Fruit fly (Drosophila melanogaster) whole organism, wandering third instar larva: ENCODE results near the gene Nmd3.

Source experiments
- Abd-B ChIP-seq: fragments of >200 bp; optimal IDR thresholded peaks from 2 replicates; lab custom pipeline; 2017; ENCODE audit warnings: missing biosample characterization, missing genetic modification characterization
- CG9705 ChIP-seq: fragments of 200-800 bp; sonication (Bioruptor generic); optimal IDR thresholded peaks from 2 replicates; lab custom pipeline; 2018; ENCODE audit warnings: missing biosample characterization, mild to moderate bottlenecking, missing genetic modification characterization
- Dfd ChIP-seq: fragments of >200 bp; optimal IDR thresholded peaks from 2 replicates; lab custom pipeline; 2017; ENCODE audit warnings: missing biosample characterization, missing genetic modification characterization
- Myc ChIP-seq: fragments of >200 bp; optimal IDR thresholded peaks from 2 replicates; lab custom pipeline; 2017
- br ChIP-seq: fragments of 200-800 bp; sonication (Bioruptor generic); optimal IDR thresholded peaks from 2 replicates; lab custom pipeline; 2016; ENCODE audit warnings: missing biosample characterization, missing genetic modification characterization
- dmrt93B ChIP-seq: fragments of 200-800 bp; sonication (Bioruptor generic); optimal IDR thresholded peaks from 2 replicates; lab custom pipeline; 2018; ENCODE audit warnings: missing biosample characterization, mild to moderate bottlenecking, missing genetic modification characterization
- fru ChIP-seq: fragments of 200-800 bp; sonication (Bioruptor generic); optimal IDR thresholded peaks from 3 replicates; lab custom pipeline; 2016; ENCODE audit warnings: missing biosample characterization, mild to moderate bottlenecking, missing genetic modification characterization
- usp ChIP-seq: fragments of >200 bp; optimal IDR thresholded peaks from 2 replicates; lab custom pipeline; 2017; ENCODE audit warnings: missing biosample characterization, missing genetic modification characterization

dm6 chrX:2225138-2225537 lies 40.7 kb upstream of the Nmd3 start, which contains the start of gene pcx:
- TF ChIP-seq CG9705 (no peak), Myc (lab: Kevin White, UChicago) (no peak), fru (no peak), usp (GFP tag; lab: Kevin White, UChicago) (no peak), Abd-B (GFP tag; lab: Kevin White, UChicago) (no peak), dmrt93B (GFP tag; lab: Kevin White, UChicago) (no peak), br (no peak), Dfd (GFP tag; lab: Kevin White, UChicago) (no peak)
